Fruit fly (Drosophila melanogaster) whole organism, pupa: ENCODE data around the gene CG3939.
A peak's percentile ranks its signal among the peaks of the same experiment; 100 is the strongest.

Experiments
- CG14655 ChIP-seq: fragments of 200-800 bp; sonication (Bioruptor generic); optimal IDR thresholded peaks from 3 replicates; lab custom pipeline; 2017; ENCODE audit warnings: mild to moderate bottlenecking, missing biosample characterization, missing genetic modification reagents, missing genetic modification characterization
- CG15710 ChIP-seq: fragments of 200-800 bp; sonication (Bioruptor generic); optimal IDR thresholded peaks from 2 replicates; lab custom pipeline; 2018; ENCODE audit warnings: missing biosample characterization, mild to moderate bottlenecking, missing genetic modification characterization, moderate library complexity
- CG17806 ChIP-seq: fragments of 200-800 bp; sonication (Bioruptor generic); optimal IDR thresholded peaks from 2 replicates; lab custom pipeline; 2018; ENCODE audit warnings: missing biosample characterization, mild to moderate bottlenecking, missing genetic modification characterization, moderate library complexity
- CG32121 ChIP-seq: fragments of 200-800 bp; sonication (Bioruptor generic); IDR thresholded peaks from 2 replicates; pipeline ENCODE4 v1.3.6; 2022; ENCODE audit warnings: missing biosample characterization, missing genetic modification characterization
- CG34367 ChIP-seq: fragments of 200-800 bp; sonication (Bioruptor generic); optimal IDR thresholded peaks from 2 replicates; lab custom pipeline; 2018; ENCODE audit warnings: missing biosample characterization, mild to moderate bottlenecking, missing genetic modification characterization
- CG4496 ChIP-seq: fragments of 200-800 bp; sonication (Bioruptor generic); IDR thresholded peaks from 3 replicates; pipeline ENCODE4 v1.3.6; 2022; ENCODE audit warnings: missing biosample characterization, missing genetic modification characterization
- CG9948 ChIP-seq: fragments of 200-800 bp; sonication (Bioruptor generic); optimal IDR thresholded peaks from 2 replicates; lab custom pipeline; 2018; ENCODE audit warnings: missing biosample characterization, mild to moderate bottlenecking, missing genetic modification characterization, moderate library complexity
- D1 ChIP-seq: fragments of 200-800 bp; sonication (Bioruptor generic); optimal IDR thresholded peaks from 2 replicates; lab custom pipeline; 2018; ENCODE audit warnings: missing biosample characterization, mild to moderate bottlenecking, missing genetic modification characterization, moderate library complexity
- EcR ChIP-seq: fragments of 200-800 bp; sonication (Bioruptor generic); optimal IDR thresholded peaks from 3 replicates; lab custom pipeline; 2019; ENCODE audit warnings: missing biosample characterization, missing genetic modification characterization, mild to moderate bottlenecking, moderate library complexity, missing genetic modification reagents
- Ets98B ChIP-seq: fragments of 200-800 bp; sonication (Bioruptor generic); IDR thresholded peaks from 2 replicates; pipeline ENCODE4 v1.3.6; 2022; ENCODE audit warnings: missing biosample characterization, missing genetic modification characterization
- Pif1A ChIP-seq: fragments of 200-800 bp; sonication (Bioruptor generic); optimal IDR thresholded peaks from 3 replicates; lab custom pipeline; 2016; ENCODE audit warnings: missing biosample characterization, missing genetic modification characterization
- Snoo ChIP-seq: fragments of 200-800 bp; sonication (Bioruptor generic); optimal IDR thresholded peaks from 3 replicates; lab custom pipeline; 2017; ENCODE audit warnings: missing biosample characterization, mild to moderate bottlenecking, missing genetic modification characterization, inconsistent platforms
- fd96Ca ChIP-seq: fragments of 200-800 bp; sonication (Bioruptor generic); IDR thresholded peaks from 3 replicates; pipeline ENCODE4 v1.3.6; 2022; ENCODE audit warnings: missing biosample characterization, missing genetic modification characterization
- gl ChIP-seq: fragments of 200-800 bp; sonication (Bioruptor generic); optimal IDR thresholded peaks from 2 replicates; lab custom pipeline; 2018; ENCODE audit warnings: missing biosample characterization, mild to moderate bottlenecking, missing genetic modification characterization

DNA sequence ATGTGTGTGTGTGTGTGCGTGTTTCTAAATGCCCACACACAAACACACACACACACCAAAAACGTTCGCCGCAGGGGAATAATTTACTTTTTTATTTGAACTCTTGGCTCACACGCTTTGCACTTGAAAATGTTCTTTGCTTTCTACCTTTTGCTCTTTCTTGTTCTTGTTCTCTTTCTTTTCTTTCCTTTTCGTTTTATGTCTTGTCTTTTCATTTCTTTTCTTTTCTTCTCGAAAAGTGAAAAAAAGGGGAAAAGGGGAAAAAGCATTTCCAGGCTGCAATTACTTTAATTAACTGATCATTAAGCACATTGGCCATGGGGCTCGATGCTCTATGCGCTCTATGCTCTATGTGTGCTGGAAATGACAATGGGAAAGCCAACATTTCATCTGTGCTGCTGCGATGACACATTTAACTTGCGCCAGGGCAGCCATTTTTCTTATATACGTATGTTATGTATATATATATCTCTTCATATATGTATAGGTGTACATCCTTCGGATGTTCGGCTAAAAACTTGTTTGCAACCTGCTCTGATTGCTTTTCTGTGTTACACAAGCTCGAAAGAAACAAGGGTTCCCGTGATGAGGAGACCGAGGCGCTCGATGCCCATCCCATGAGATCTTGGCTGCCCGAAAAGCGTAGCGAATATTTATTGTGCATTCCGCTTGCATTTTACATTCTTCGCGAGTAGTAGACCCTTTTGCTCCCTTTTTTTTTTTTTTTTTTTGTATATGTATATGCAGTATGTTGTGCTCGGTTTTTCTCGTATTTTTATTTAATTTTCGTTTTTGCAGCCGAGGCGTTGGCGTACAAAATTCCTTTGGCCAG lies 23.9 kb upstream of the CG3939 start:
- TF ChIP-seq Ets98B: no peak
- no peak for TF ChIP-seq Snoo (tag; lab: Kevin White, UChicago)
- peak; percentile 7; the same call in 1 of the 3 replicates for TF ChIP-seq CG4496 (GFP tag; lab: Robert Waterston, UW)
- TF ChIP-seq CG9948 (tag; lab: Kevin White, UChicago): no peak
- peak; percentile 25 for TF ChIP-seq EcR (GFP tag; lab: Kevin White, UChicago)
- TF ChIP-seq CG15710: peak; percentile 25
- peak; percentile 55 for TF ChIP-seq Pif1A (GFP tag; lab: Kevin White, UChicago)
- TF ChIP-seq CG17806 (tag; lab: Kevin White, UChicago): no peak
- TF ChIP-seq fd96Ca (GFP tag; lab: Robert Waterston, UW): no peak
- TF ChIP-seq gl (tag; lab: Kevin White, UChicago): peak; percentile 26
- peak; percentile 9 for TF ChIP-seq CG34367
- TF ChIP-seq D1: no peak
- no peak for TF ChIP-seq CG14655 (GFP tag; lab: Kevin White, UChicago)
- no peak for TF ChIP-seq CG32121 (GFP tag; lab: Robert Waterston, UW)
